Fruit fly (Drosophila melanogaster) whole organism, prepupa: ENCODE data around the gene CG43658.

Experiments used
- Blimp-1 ChIP-seq: fragments of 200-800 bp; sonication (Bioruptor generic); optimal IDR thresholded peaks from 3 replicates; lab custom pipeline; 2017; ENCODE audit warnings: missing biosample characterization, missing genetic modification characterization, mild to moderate bottlenecking, moderate library complexity, missing genetic modification reagents
- CG34406 ChIP-seq: fragments of 200-800 bp; sonication (Bioruptor generic); optimal IDR thresholded peaks from 3 replicates; lab custom pipeline; 2016; ENCODE audit warnings: missing biosample characterization, missing genetic modification characterization
- CG6854 ChIP-seq: fragments of 200-800 bp; sonication (Bioruptor generic); optimal IDR thresholded peaks from 2 replicates; lab custom pipeline; 2017; ENCODE audit warnings: missing biosample characterization, mild to moderate bottlenecking, missing genetic modification characterization
- CG7368 ChIP-seq: fragments of 200-800 bp; sonication (Bioruptor generic); optimal IDR thresholded peaks from 3 replicates; lab custom pipeline; 2016; ENCODE audit warnings: missing biosample characterization, missing genetic modification characterization
- Gug ChIP-seq: fragments of 200-800 bp; sonication (Bioruptor generic); IDR thresholded peaks from 2 replicates; pipeline ENCODE4 v1.3.6; 2022; ENCODE audit warnings: missing biosample characterization, missing genetic modification characterization
- svp ChIP-seq: fragments of 200-800 bp; sonication (Bioruptor generic); peaks from one replicate; lab custom pipeline; 2016; ENCODE audit warnings: missing biosample characterization, missing genetic modification characterization

DNA sequence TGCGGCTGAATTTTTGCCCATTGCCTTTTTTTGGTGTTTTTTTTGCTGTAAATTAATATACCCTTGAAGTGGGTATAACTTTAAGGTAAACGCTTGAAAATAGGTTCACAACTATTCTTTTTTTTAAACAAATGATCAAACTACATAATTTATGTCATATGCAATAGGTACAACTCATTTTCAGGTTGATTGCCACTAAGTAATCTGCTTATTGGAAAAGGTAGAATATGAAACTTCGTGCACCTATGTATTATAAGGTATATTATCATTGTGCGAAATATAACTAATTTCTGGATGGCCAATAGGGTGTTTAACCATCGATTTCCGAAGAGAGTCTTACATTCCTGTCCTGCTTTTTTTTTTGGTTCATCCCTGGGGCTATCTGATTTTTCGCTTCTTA, 55.4 kb downstream of the CG43658 start:
- TF ChIP-seq Blimp-1 (GFP tag; lab: Kevin White, UChicago), result no peak
- peak; percentile 35 for TF ChIP-seq svp (GFP tag; lab: Kevin White, UChicago)
- TF ChIP-seq CG7368, result no peak
- TF ChIP-seq CG6854, result no peak
- TF ChIP-seq Gug (GFP tag; lab: Robert Waterston, UW), result no peak
- no peak for TF ChIP-seq CG34406 (GFP tag; lab: Kevin White, UChicago)
